Fruit fly (Drosophila melanogaster): ENCODE measurements around the gene CG14662.

DNA sequence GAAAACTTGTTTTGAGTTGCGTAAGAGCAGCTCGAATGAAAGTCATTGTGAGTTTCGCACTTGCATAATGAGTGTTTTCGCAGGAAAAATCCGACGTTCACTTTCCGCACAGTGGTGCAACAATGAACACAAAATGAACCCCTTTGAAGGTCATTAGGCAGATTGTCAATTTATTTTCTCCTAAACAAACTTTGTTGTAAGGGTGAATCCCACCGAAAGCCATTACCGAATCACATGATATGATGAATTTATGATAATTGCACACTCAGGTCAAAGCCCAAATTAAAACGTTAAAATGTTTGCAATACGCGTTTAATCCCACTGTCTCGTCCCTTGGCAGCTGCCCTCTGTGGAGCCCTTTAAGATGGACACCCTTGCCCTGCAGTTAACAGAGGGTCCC lies 16.8 kb downstream of the CG14662 start:
- TF ChIP-seq Sox100B (GFP tag; optimal IDR thresholded peaks at IDR 0.05) (no peak), her (GFP tag; optimal IDR thresholded peaks at IDR 0.05) (no peak), BEAF-32 (GFP tag; optimal IDR thresholded peaks at IDR 0.05) (no peak), CG15514 (GFP tag; optimal IDR thresholded peaks at IDR 0.05) (no peak), Hr78 (GFP tag; optimal IDR thresholded peaks at IDR 0.05) (no peak), CG42726 (GFP tag; IDR thresholded peaks at IDR 0.05; ENCODE audit: partially characterized antibody) (no peak), Med (GFP tag) (peak; percentile 35), Taf1 (GFP tag; IDR thresholded peaks at IDR 0.05) (no peak), CTCF (GFP tag; optimal IDR thresholded peaks at IDR 0.05) (no peak), sisA (GFP tag; IDR thresholded peaks at IDR 0.05) (no peak), Max (GFP tag; optimal IDR thresholded peaks at IDR 0.05) (no peak)
